Fruit fly (Drosophila melanogaster) whole organism, embryonic: Measurements from ENCODE around the gene Sik2.

Experiments
- ATbp ChIP-seq: fragments of 200-800 bp; sonication (Bioruptor generic); optimal IDR thresholded peaks from 2 replicates; lab custom pipeline; 2017; ENCODE audit warnings: missing biosample characterization, mild to moderate bottlenecking, missing genetic modification characterization, missing genetic modification reagents
- Atf-2 ChIP-seq: fragments of 200-800 bp; sonication (Bioruptor generic); optimal IDR thresholded peaks from 2 replicates; lab custom pipeline; 2016; ENCODE audit warnings: missing biosample characterization, missing genetic modification characterization
- Atf6 ChIP-seq: fragments of 200-800 bp; sonication (Bioruptor generic); IDR thresholded peaks from 2 replicates; pipeline ENCODE4 v1.3.6; 2022; ENCODE audit warnings: missing biosample characterization, missing genetic modification characterization
- Awh ChIP-seq: fragments of 200-800 bp; sonication (Bioruptor generic); IDR thresholded peaks from 2 replicates; pipeline ENCODE4, ENCODE4 v1.3.6; 2022; ENCODE audit warnings: missing biosample characterization, missing genetic modification characterization
- CG1024 ChIP-seq: fragments of 200-800 bp; sonication (Bioruptor generic); IDR thresholded peaks from 2 replicates; pipeline ENCODE4 v1.3.6; 2022; ENCODE audit warnings: missing biosample characterization, missing genetic modification characterization
- CG10654 ChIP-seq: fragments of 200-800 bp; sonication (Bioruptor generic); optimal IDR thresholded peaks from 2 replicates; lab custom pipeline; 2016; ENCODE audit warnings: missing biosample characterization, missing genetic modification characterization
- CG12769 ChIP-seq: fragments of 200-800 bp; sonication (Bioruptor generic); optimal IDR thresholded peaks from 2 replicates; lab custom pipeline; 2019; ENCODE audit warnings: missing biosample characterization, mild to moderate bottlenecking, missing genetic modification characterization, moderate library complexity
- CG13424 ChIP-seq: fragments of 200-800 bp; sonication (Bioruptor generic); optimal IDR thresholded peaks from 2 replicates; lab custom pipeline; 2019; ENCODE audit warnings: missing biosample characterization, mild to moderate bottlenecking, missing genetic modification characterization, moderate library complexity
- CG13624 ChIP-seq: fragments of 200-800 bp; sonication (Bioruptor generic); optimal IDR thresholded peaks from 2 replicates; lab custom pipeline; 2016; ENCODE audit warnings: missing biosample characterization, missing genetic modification characterization
- CG13775 ChIP-seq: fragments of 200-800 bp; sonication (Bioruptor generic); optimal IDR thresholded peaks from 3 replicates; lab custom pipeline; 2017; ENCODE audit warnings: missing biosample characterization, mild to moderate bottlenecking, missing genetic modification characterization
- CG13894 ChIP-seq: fragments of 200-800 bp; sonication (Bioruptor generic); optimal IDR thresholded peaks from 3 replicates; lab custom pipeline; 2018; ENCODE audit warnings: missing biosample characterization, mild to moderate bottlenecking, missing genetic modification characterization, moderate library complexity
- CG15601 ChIP-seq: fragments of 200-800 bp; sonication (Bioruptor generic); optimal IDR thresholded peaks from 3 replicates; lab custom pipeline; 2019; ENCODE audit warnings: missing biosample characterization, mild to moderate bottlenecking, missing genetic modification characterization, moderate library complexity
- CG16815 ChIP-seq: fragments of 200-800 bp; sonication (Bioruptor generic); optimal IDR thresholded peaks from 3 replicates; lab custom pipeline; 2017; ENCODE audit warnings: missing biosample characterization, mild to moderate bottlenecking, missing genetic modification characterization
- CG17186 ChIP-seq: fragments of 200-800 bp; sonication (Bioruptor generic); optimal IDR thresholded peaks from 3 replicates; lab custom pipeline; 2017; ENCODE audit warnings: missing biosample characterization, missing genetic modification reagents, missing genetic modification characterization
- CG2199 ChIP-seq: fragments of 200-800 bp; sonication (Bioruptor generic); IDR thresholded peaks from 3 replicates; pipeline ENCODE4 v1.3.6; 2022; ENCODE audit warnings: missing biosample characterization, missing genetic modification characterization
- CG2875 ChIP-seq: fragments of 200-800 bp; sonication (Bioruptor generic); optimal IDR thresholded peaks from 2 replicates; lab custom pipeline; 2017; ENCODE audit warnings: missing biosample characterization, mild to moderate bottlenecking, missing genetic modification characterization, missing genetic modification reagents
- CG33213 ChIP-seq: fragments of 200-800 bp; sonication (Bioruptor generic); optimal IDR thresholded peaks from 3 replicates; lab custom pipeline; 2016; ENCODE audit warnings: missing biosample characterization, missing genetic modification characterization
- CG3726 ChIP-seq: fragments of 200-800 bp; sonication (Bioruptor generic); IDR thresholded peaks from 3 replicates; pipeline ENCODE4, ENCODE4 v1.3.6; 2022; ENCODE audit warnings: missing biosample characterization, missing genetic modification characterization
- CG3847 ChIP-seq: fragments of 200-800 bp; sonication (Bioruptor generic); IDR thresholded peaks from 2 replicates; pipeline ENCODE4 v1.3.6; 2022; ENCODE audit warnings: missing biosample characterization, missing genetic modification characterization
- CG4707 ChIP-seq: fragments of 200-800 bp; sonication (Bioruptor generic); optimal IDR thresholded peaks from 2 replicates; lab custom pipeline; 2018; ENCODE audit warnings: missing biosample characterization, mild to moderate bottlenecking, missing genetic modification characterization, moderate library complexity
- CG4820 ChIP-seq: fragments of 200-800 bp; sonication (Bioruptor generic); optimal IDR thresholded peaks from 3 replicates; lab custom pipeline; 2016; ENCODE audit warnings: missing biosample characterization, missing genetic modification characterization
- CG5953 ChIP-seq: fragments of 200-800 bp; sonication (Bioruptor generic); IDR thresholded peaks from 2 replicates; pipeline ENCODE4 v1.3.6; 2022; ENCODE audit warnings: missing biosample characterization, missing genetic modification characterization
- CG6272 ChIP-seq: fragments of 200-800 bp; sonication (Bioruptor generic); IDR thresholded peaks from 2 replicates; pipeline ENCODE4 v1.3.6; 2022; ENCODE audit warnings: missing biosample characterization, missing genetic modification characterization
- CG6654 ChIP-seq: fragments of 200-800 bp; sonication (Bioruptor generic); optimal IDR thresholded peaks from 2 replicates; lab custom pipeline; 2017; ENCODE audit warnings: missing biosample characterization, mild to moderate bottlenecking, missing genetic modification characterization
- CG7357 ChIP-seq: fragments of 200-800 bp; sonication (Bioruptor generic); IDR thresholded peaks from 3 replicates; pipeline ENCODE4 v1.3.6; 2022; ENCODE audit warnings: missing biosample characterization, missing genetic modification characterization
- CG8089 ChIP-seq: fragments of 200-800 bp; sonication (Bioruptor generic); optimal IDR thresholded peaks from 3 replicates; lab custom pipeline; 2016; ENCODE audit warnings: missing biosample characterization, missing genetic modification characterization
- CG8478 ChIP-seq: fragments of >200 bp; optimal IDR thresholded peaks from 2 replicates; lab custom pipeline; 2018
- CG9817 ChIP-seq: fragments of 200-800 bp; sonication (Bioruptor generic); optimal IDR thresholded peaks from 2 replicates; lab custom pipeline; 2018; ENCODE audit warnings: missing biosample characterization, mild to moderate bottlenecking, missing genetic modification characterization, moderate library complexity
- CG9932 ChIP-seq: fragments of 200-800 bp; sonication (Bioruptor generic); IDR thresholded peaks from 2 replicates; pipeline ENCODE4 v1.3.6; 2022; ENCODE audit warnings: missing biosample characterization, missing genetic modification characterization
- D19B ChIP-seq: fragments of 200-800 bp; sonication (Bioruptor generic); optimal IDR thresholded peaks from 2 replicates; lab custom pipeline; 2017; ENCODE audit warnings: missing biosample characterization, mild to moderate bottlenecking, missing genetic modification characterization
- Hand ChIP-seq: fragments of 200-800 bp; sonication (Bioruptor generic); optimal IDR thresholded peaks from 2 replicates; lab custom pipeline; 2017; ENCODE audit warnings: mild to moderate bottlenecking, missing biosample characterization, missing genetic modification reagents, missing genetic modification characterization
- Hr51 ChIP-seq, 2 experiments: fragments of 200-800 bp; sonication (Bioruptor generic); optimal IDR thresholded peaks; 2 replicates in 1 of 2; 3 replicates in 1 of 2; lab custom pipeline; 2016 to 2018; ENCODE audit warnings: missing biosample characterization in 2 of 2, missing genetic modification characterization in 2 of 2, mild to moderate bottlenecking in 1 of 2, moderate library complexity in 1 of 2
- Nf-YB ChIP-seq: fragments of 200-800 bp; sonication (Bioruptor generic); optimal IDR thresholded peaks from 3 replicates; lab custom pipeline; 2019; ENCODE audit warnings: missing biosample characterization, mild to moderate bottlenecking, missing genetic modification characterization, moderate library complexity
- Sin3A ChIP-seq: fragments of >200 bp; optimal IDR thresholded peaks from 2 replicates; lab custom pipeline; 2018
- Sox102F ChIP-seq: fragments of 200-800 bp; sonication (Bioruptor generic); optimal IDR thresholded peaks from 2 replicates; lab custom pipeline; 2018; ENCODE audit warnings: missing biosample characterization, mild to moderate bottlenecking, missing genetic modification characterization, moderate library complexity
- az2 ChIP-seq: fragments of 200-800 bp; sonication (Bioruptor generic); optimal IDR thresholded peaks from 3 replicates; lab custom pipeline; 2016; ENCODE audit warnings: missing biosample characterization, missing genetic modification characterization
- disco-r ChIP-seq: fragments of 200-800 bp; sonication (Bioruptor generic); optimal IDR thresholded peaks from 2 replicates; lab custom pipeline; 2016; ENCODE audit warnings: missing biosample characterization, missing genetic modification characterization
- hbn ChIP-seq: fragments of 200-800 bp; sonication (Bioruptor generic); IDR thresholded peaks from 2 replicates; pipeline ENCODE4 v1.3.6; 2022; ENCODE audit warnings: missing biosample characterization, missing genetic modification characterization; ENCODE audit not compliant: partially characterized antibody
- inv ChIP-seq: fragments of 200-800 bp; sonication (Bioruptor generic); IDR thresholded peaks from 2 replicates; pipeline ENCODE4 v1.3.6; 2022; ENCODE audit warnings: missing biosample characterization, missing genetic modification characterization; ENCODE audit not compliant: partially characterized antibody
- knrl ChIP-seq: fragments of 200-800 bp; sonication (Bioruptor generic); IDR thresholded peaks from 3 replicates; pipeline ENCODE4 v1.3.6; 2022; ENCODE audit warnings: missing biosample characterization, missing genetic modification characterization; ENCODE audit not compliant: partially characterized antibody
- lab ChIP-seq: fragments of 200-800 bp; sonication (Bioruptor generic); optimal IDR thresholded peaks from 3 replicates; lab custom pipeline; 2017; ENCODE audit warnings: missing biosample characterization, missing genetic modification characterization, mild to moderate bottlenecking, moderate library complexity, missing genetic modification reagents
- lmd ChIP-seq: fragments of 200-800 bp; sonication (Bioruptor generic); IDR thresholded peaks from 2 replicates; pipeline ENCODE4 v1.3.6; 2022; ENCODE audit warnings: missing biosample characterization, missing genetic modification characterization
- mam ChIP-seq: fragments of 200-800 bp; sonication (Bioruptor generic); optimal IDR thresholded peaks from 3 replicates; lab custom pipeline; 2016; ENCODE audit warnings: missing biosample characterization, missing genetic modification characterization
- nmo ChIP-seq: fragments of 200-800 bp; sonication (Bioruptor generic); optimal IDR thresholded peaks from 2 replicates; lab custom pipeline; 2018; ENCODE audit warnings: missing biosample characterization, mild to moderate bottlenecking, missing genetic modification characterization, moderate library complexity
- pb ChIP-seq: fragments of 200-800 bp; sonication (Bioruptor generic); optimal IDR thresholded peaks from 3 replicates; lab custom pipeline; 2016; ENCODE audit warnings: missing biosample characterization, missing genetic modification characterization
- psq ChIP-seq: fragments of 200-800 bp; sonication (Bioruptor generic); optimal IDR thresholded peaks from 2 replicates; lab custom pipeline; 2017; ENCODE audit warnings: missing biosample characterization, missing genetic modification characterization
- sd ChIP-seq: fragments of 200-800 bp; sonication (Bioruptor generic); optimal IDR thresholded peaks from 3 replicates; lab custom pipeline; 2018; ENCODE audit warnings: missing biosample characterization, mild to moderate bottlenecking, missing genetic modification characterization, moderate library complexity
- sob ChIP-seq: fragments of 200-800 bp; sonication (Bioruptor generic); IDR thresholded peaks from 2 replicates; pipeline ENCODE4 v1.3.6; 2022; ENCODE audit warnings: missing biosample characterization, missing genetic modification characterization
- tna ChIP-seq: fragments of 200-800 bp; sonication (Bioruptor generic); IDR thresholded peaks from 2 replicates; pipeline ENCODE4 v1.3.6; 2022; ENCODE audit warnings: missing biosample characterization, missing genetic modification characterization; ENCODE audit not compliant: partially characterized antibody
- zfh1 ChIP-seq: fragments of 200-800 bp; sonication (Bioruptor generic); IDR thresholded peaks from 3 replicates; pipeline ENCODE4 v1.3.6; 2022; ENCODE audit warnings: missing biosample characterization, missing genetic modification characterization

Gene Sik2

DNA sequence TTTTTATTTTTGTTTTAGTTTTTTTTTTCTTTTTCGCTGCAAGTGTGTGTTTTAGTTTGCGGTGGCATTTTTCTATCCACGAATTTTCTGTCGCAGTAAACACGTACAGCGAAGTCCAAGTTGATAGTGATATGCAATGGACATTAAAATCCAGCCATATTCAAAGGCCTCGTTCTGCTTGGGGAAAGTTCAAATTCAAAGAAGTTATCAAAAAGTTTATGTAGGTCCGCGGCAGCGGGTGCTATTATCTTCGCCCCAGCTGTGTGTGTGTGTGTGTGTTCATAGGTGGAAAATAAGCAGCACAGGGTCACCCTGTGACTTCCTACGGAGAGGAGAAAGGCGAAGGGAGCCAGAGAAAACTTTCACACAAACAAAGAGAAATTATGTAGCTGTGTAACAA lies 25.8 kb upstream of the Sik2 start (continued):
- peak; percentile 41 for TF ChIP-seq mam (GFP tag; lab: Kevin White, UChicago)
- TF ChIP-seq Atf-2 (GFP tag; lab: Kevin White, UChicago) = peak; percentile 17
- peak; percentile 67 for TF ChIP-seq lmd (GFP tag; lab: Robert Waterston, UW)
- TF ChIP-seq CG12769 (tag; lab: Kevin White, UChicago) = peak; percentile 67
- peak; percentile 63 for TF ChIP-seq lab (GFP tag; lab: Kevin White, UChicago)
- peak; percentile 36 for TF ChIP-seq Nf-YB (GFP tag; lab: Kevin White, UChicago)
- TF ChIP-seq CG13894 (tag; lab: Kevin White, UChicago) = no peak
- peak; percentile 27; the same call in 1 of the 2 replicates for TF ChIP-seq CG9932 (GFP tag; lab: Robert Waterston, UW)
- TF ChIP-seq CG8478 (lab: Kevin White, UChicago) = no peak
- TF ChIP-seq CG3726 (GFP tag; lab: Robert Waterston, UW) = 0 out of 3 replicates have a peak, but pooled peaks have one; percentile 37
- TF ChIP-seq CG2199 (GFP tag; lab: Robert Waterston, UW) = 0 out of 3 replicates have a peak, but pooled peaks have one; percentile 62
- peak; percentile 71 for TF ChIP-seq Sox102F (GFP tag; lab: Kevin White, UChicago)
- TF ChIP-seq inv = no peak
- TF ChIP-seq disco-r (GFP tag; lab: Kevin White, UChicago) = no peak
- no peak for TF ChIP-seq CG6272 (GFP tag; lab: Robert Waterston, UW)
- TF ChIP-seq hbn = no peak
- TF ChIP-seq CG16815 = peak; percentile 52
- peak in 1 of 2 experiments; percentile 71 for TF ChIP-seq Hr51 (GFP tag; optimal IDR thresholded peaks at IDR 0.05; lab: Kevin White, UChicago)
- TF ChIP-seq CG15601 (tag; lab: Kevin White, UChicago) = peak; percentile 43
- peak; percentile 10 for TF ChIP-seq CG13624 (GFP tag; lab: Kevin White, UChicago)
- TF ChIP-seq CG3847 = peak; percentile 55; the same call in 1 of the 2 replicates
- TF ChIP-seq Hand = no peak
- no peak for TF ChIP-seq D19B (GFP tag; lab: Kevin White, UChicago)
- peak; percentile 58 for TF ChIP-seq pb (GFP tag; lab: Kevin White, UChicago)
- TF ChIP-seq psq = no peak
- no peak for TF ChIP-seq CG17186 (GFP tag; lab: Kevin White, UChicago)
- TF ChIP-seq CG8089 (GFP tag; lab: Kevin White, UChicago) = peak; percentile 43
- TF ChIP-seq CG5953 (GFP tag; lab: Robert Waterston, UW) = peak; percentile 41; the same call in 1 of the 2 replicates
- no peak for TF ChIP-seq CG6654
- peak; percentile 47 for TF ChIP-seq CG2875 (GFP tag; lab: Kevin White, UChicago)
- TF ChIP-seq CG1024 (GFP tag; lab: Robert Waterston, UW) = peak; percentile 45; the same call in 1 of the 2 replicates
- TF ChIP-seq Awh (GFP tag; lab: Robert Waterston, UW) = peak; percentile 77
- TF ChIP-seq tna (GFP tag; lab: Robert Waterston, UW) = no peak
- no peak for TF ChIP-seq Sin3A
- no peak for TF ChIP-seq knrl (GFP tag; lab: Robert Waterston, UW)
- peak; percentile 69; the same call in 2 of the 3 replicates for TF ChIP-seq zfh1 (GFP tag; lab: Robert Waterston, UW)
- peak; percentile 16 for TF ChIP-seq CG4820
- TF ChIP-seq nmo (GFP tag; lab: Kevin White, UChicago) = peak; percentile 44
- TF ChIP-seq CG10654 (GFP tag; lab: Kevin White, UChicago) = peak; percentile 47
- TF ChIP-seq CG9817 (tag; lab: Kevin White, UChicago) = peak; percentile 35
- no peak for TF ChIP-seq CG13775 (GFP tag; lab: Kevin White, UChicago)
- peak; percentile 47; the same call in 1 of the 2 replicates for TF ChIP-seq sob
- peak; percentile 47 for TF ChIP-seq az2
- TF ChIP-seq CG7357 = peak; percentile 50; the same call in 1 of the 3 replicates
- peak; percentile 65 for TF ChIP-seq CG4707 (GFP tag; lab: Kevin White, UChicago)
- TF ChIP-seq CG13424 = peak; percentile 47
- no peak for TF ChIP-seq Atf6
- TF ChIP-seq ATbp = peak; percentile 81
- no peak for TF ChIP-seq sd (tag; lab: Kevin White, UChicago)
- peak; percentile 28 for TF ChIP-seq CG33213 (GFP tag; lab: Kevin White, UChicago)
